Worm (Caenorhabditis elegans) whole organism, early embryonic: Measurements from ENCODE around the gene K12H6.12.

Experiments
- B0310.2 ChIP-seq: sonication (generic microtip); optimal IDR thresholded peaks from 2 replicates; lab custom pipeline; 2016; ENCODE audit warnings: mild to moderate bottlenecking, missing genetic modification characterization, missing compliant biosample characterization
- F13C5.2 ChIP-seq: sonication (generic microtip); optimal IDR thresholded peaks from 2 replicates; lab custom pipeline; 2017; ENCODE audit warnings: mild to moderate bottlenecking, missing genetic modification characterization, inconsistent platforms, missing compliant biosample characterization
- aly-1 ChIP-seq: sonication (generic microtip); optimal IDR thresholded peaks from 2 replicates; lab custom pipeline; 2016; ENCODE audit warnings: missing genetic modification characterization, missing compliant biosample characterization
- ama-1 ChIP-seq: fragments of 150-350 bp; optimal IDR thresholded peaks from 2 replicates; lab custom pipeline; 2014
- ceh-13 ChIP-seq: fragments of 200-800 bp; sonication (Bioruptor generic); optimal IDR thresholded peaks from 2 replicates; lab custom pipeline; 2018; ENCODE audit warnings: mild to moderate bottlenecking, missing genetic modification characterization, missing compliant biosample characterization
- ceh-36 ChIP-seq: sonication (generic microtip); optimal IDR thresholded peaks from 2 replicates; lab custom pipeline; 2016; ENCODE audit warnings: missing genetic modification characterization, inconsistent platforms, missing compliant biosample characterization
- ets-7 ChIP-seq: sonication (generic microtip); optimal IDR thresholded peaks from 2 replicates; lab custom pipeline; 2016; ENCODE audit warnings: missing genotype, missing genetic modification characterization, missing compliant biosample characterization
- flt-1 ChIP-seq: fragments of 200-800 bp; sonication (Bioruptor generic); IDR thresholded peaks from 2 replicates; pipeline ENCODE4 v1.3.6; 2022; ENCODE audit warnings: missing genetic modification characterization, missing compliant biosample characterization
- hmbx-1 ChIP-seq: sonication (generic microtip); optimal IDR thresholded peaks from 2 replicates; lab custom pipeline; 2016; ENCODE audit warnings: mild to moderate bottlenecking, missing genetic modification characterization, missing compliant biosample characterization
- hmg-4 ChIP-seq: fragments of 200-800 bp; sonication (Bioruptor generic); optimal IDR thresholded peaks from 2 replicates; lab custom pipeline; 2018; ENCODE audit warnings: mild to moderate bottlenecking, missing genetic modification characterization, missing compliant biosample characterization
- hnd-1 ChIP-seq: sonication (generic microtip); optimal IDR thresholded peaks from 2 replicates; lab custom pipeline; 2016; ENCODE audit warnings: missing genetic modification characterization, missing compliant biosample characterization
- pes-1 ChIP-seq: fragments of 200-800 bp; sonication (Bioruptor generic); IDR thresholded peaks from 2 replicates; pipeline ENCODE4 v1.3.6; 2022; ENCODE audit warnings: missing genetic modification reagents, missing genetic modification characterization, missing compliant biosample characterization
- scrt-1 ChIP-seq: fragments of 200-800 bp; sonication (Bioruptor generic); IDR thresholded peaks from 2 replicates; pipeline ENCODE4 v1.3.6; 2022; ENCODE audit warnings: missing genetic modification characterization, missing compliant biosample characterization
- sea-1 ChIP-seq: fragments of 200-800 bp; sonication (Bioruptor generic); conservative IDR thresholded peaks from 2 replicates; pipeline ENCODE4 v1.3.6; 2022; ENCODE audit warnings: missing genetic modification characterization, missing compliant biosample characterization
- tbx-11 ChIP-seq: fragments of 200-800 bp; sonication (Bioruptor generic); IDR thresholded peaks from 2 replicates; pipeline ENCODE4 v1.3.6; 2022; ENCODE audit warnings: missing genetic modification characterization, missing compliant biosample characterization
- tbx-37 ChIP-seq: fragments of 200-800 bp; sonication (Bioruptor generic); conservative IDR thresholded peaks from 2 replicates; pipeline ENCODE4 v1.3.6; 2022; ENCODE audit warnings: missing genetic modification reagents, missing genetic modification characterization, missing compliant biosample characterization
- tra-4 ChIP-seq: sonication (generic microtip); optimal IDR thresholded peaks from 2 replicates; lab custom pipeline; 2017; ENCODE audit warnings: missing genetic modification characterization, missing compliant biosample characterization

Gene K12H6.12

ce11 chrII:2781355-2781754, 26.6 kb upstream of the K12H6.12 start, which contains the start of gene F08D12.2:
F08D12.2 (plus strand) TSS chrII:2781655.
- TF ChIP-seq ama-1, result no peak
- TF ChIP-seq B0310.2 (tag; lab: Kevin White, UChicago), result no peak
- TF ChIP-seq ets-7 (tag; lab: Kevin White, UChicago), result no peak
- TF ChIP-seq tbx-11, result no peak
- no peak for TF ChIP-seq pes-1 (GFP tag; lab: Robert Waterston, UW)
- TF ChIP-seq hnd-1 (tag; lab: Kevin White, UChicago), result no peak
- no peak for TF ChIP-seq scrt-1 (GFP tag; lab: Robert Waterston, UW)
- TF ChIP-seq aly-1 (tag; lab: Kevin White, UChicago), result no peak
- no peak for TF ChIP-seq hmbx-1
- TF ChIP-seq hmg-4 (GFP tag; lab: Kevin White, UChicago), result no peak
- TF ChIP-seq flt-1, result no peak

DNA sequence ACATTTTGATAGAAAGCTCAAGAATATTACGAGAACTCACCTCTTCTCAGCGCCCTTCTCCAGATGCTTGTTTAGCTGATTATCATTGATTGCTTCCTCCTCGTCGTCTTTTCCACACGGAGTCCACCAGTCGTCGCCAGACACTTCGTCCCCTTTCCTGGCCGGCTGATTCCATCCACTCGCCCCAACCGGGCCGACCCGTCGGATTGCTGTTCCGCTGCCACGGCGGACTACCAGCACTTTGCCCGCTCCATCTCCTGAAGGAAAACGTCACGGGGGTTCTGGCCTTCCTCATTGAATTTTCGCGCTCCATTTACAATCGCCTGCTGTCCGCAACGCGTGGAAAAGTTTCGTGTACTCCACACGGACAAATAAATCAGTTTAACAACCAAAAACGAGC, 24.6 kb upstream of the K12H6.12 start:
- no peak for TF ChIP-seq sea-1 (GFP tag; lab: Robert Waterston, UW)
- TF ChIP-seq tra-4 (tag; lab: Kevin White, UChicago), result no peak
- TF ChIP-seq pes-1 (GFP tag; lab: Robert Waterston, UW), result no peak
- no peak for TF ChIP-seq B0310.2 (tag; lab: Kevin White, UChicago)
- TF ChIP-seq tbx-37 (GFP tag; lab: Robert Waterston, UW), result no peak
- TF ChIP-seq hnd-1 (tag; lab: Kevin White, UChicago), result no peak
- no peak for TF ChIP-seq ama-1
- TF ChIP-seq scrt-1 (GFP tag; lab: Robert Waterston, UW), result no peak
- TF ChIP-seq ceh-13 (GFP tag; lab: Kevin White, UChicago), result no peak
- TF ChIP-seq flt-1, result no peak
- no peak for TF ChIP-seq ceh-36 (tag; lab: Kevin White, UChicago)
- no peak for TF ChIP-seq tbx-11
- no peak for TF ChIP-seq hmbx-1
- TF ChIP-seq aly-1 (tag; lab: Kevin White, UChicago), result no peak
- TF ChIP-seq hmg-4 (GFP tag; lab: Kevin White, UChicago), result no peak
- no peak for TF ChIP-seq ets-7 (tag; lab: Kevin White, UChicago)
- no peak for TF ChIP-seq F13C5.2 (tag; lab: Kevin White, UChicago)

DNA sequence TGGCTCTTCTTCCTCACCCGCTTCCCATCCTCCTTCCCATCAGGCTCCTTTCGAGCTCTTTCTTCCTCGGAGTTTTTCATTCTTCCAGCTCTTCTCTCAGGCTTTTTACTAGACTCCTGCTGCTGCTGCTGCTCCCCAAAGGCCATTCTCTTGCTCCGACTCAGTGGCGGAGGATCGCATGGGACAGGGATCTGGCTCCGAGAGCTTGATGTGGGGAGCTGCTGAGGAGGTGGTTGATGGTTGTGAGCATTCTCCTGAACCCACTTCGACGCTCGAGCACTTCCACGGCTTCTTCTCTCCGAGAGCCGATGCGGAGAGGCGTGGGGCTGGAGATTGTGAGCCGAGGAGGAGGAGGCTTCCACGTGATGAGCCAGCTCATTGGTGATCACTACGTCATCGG, 22.2 kb upstream of the K12H6.12 start:
- no peak for TF ChIP-seq hnd-1 (tag; lab: Kevin White, UChicago)
- TF ChIP-seq B0310.2 (tag; lab: Kevin White, UChicago), result no peak
- TF ChIP-seq ceh-36 (tag; lab: Kevin White, UChicago), result no peak
- TF ChIP-seq ama-1, result no peak
- no peak for TF ChIP-seq pes-1 (GFP tag; lab: Robert Waterston, UW)

- TF ChIP-seq aly-1 (tag; lab: Kevin White, UChicago), result no peak
- TF ChIP-seq ceh-36 (tag; lab: Kevin White, UChicago), result no peak
- TF ChIP-seq F13C5.2 (tag; lab: Kevin White, UChicago), result peak; percentile 46
These were observed 20.9 kb upstream of the K12H6.12 start, which contains the start of the genes F08D12.12 and srpa-72 for ce11 chrII:2787031-2787512. F08D12.12 (minus strand) TSS chrII:2787081. srpa-72 (plus strand) TSS chrII:2787481.

DNA sequence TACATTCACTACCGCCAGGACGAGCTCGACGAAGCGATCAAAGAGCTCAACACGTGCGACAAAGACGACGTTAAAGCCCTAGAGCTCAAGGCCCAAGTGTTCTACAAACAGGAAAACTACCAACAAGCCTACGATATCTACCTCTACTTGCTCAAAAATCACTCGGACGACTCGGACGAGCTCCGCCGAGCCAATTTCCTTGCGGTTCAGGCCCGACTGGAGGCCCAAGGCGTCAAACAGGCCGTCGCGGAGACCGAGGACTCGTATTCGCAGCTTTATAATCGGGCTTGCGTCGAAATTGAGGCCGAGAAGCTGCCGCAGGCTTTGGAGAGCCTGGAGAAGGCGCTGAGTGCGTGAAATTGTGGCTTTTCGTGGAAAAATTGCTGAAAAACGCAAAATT, 20.1 kb upstream of the K12H6.12 start:
- TF ChIP-seq ets-7 (tag; lab: Kevin White, UChicago) (no peak), aly-1 (tag; lab: Kevin White, UChicago) (no peak), ceh-13 (GFP tag; lab: Kevin White, UChicago) (no peak), B0310.2 (tag; lab: Kevin White, UChicago) (no peak), pes-1 (GFP tag; lab: Robert Waterston, UW) (no peak), hmg-4 (GFP tag; lab: Kevin White, UChicago) (no peak), ceh-36 (tag; lab: Kevin White, UChicago) (no peak), tbx-11 (no peak), ama-1 (no peak), tra-4 (tag; lab: Kevin White, UChicago) (no peak), flt-1 (no peak)

ce11 chrII:2791693-2792092, 16.3 kb upstream of the K12H6.12 start:
- TF ChIP-seq hmbx-1 (no peak), tbx-11 (no peak), pes-1 (GFP tag; lab: Robert Waterston, UW) (no peak), tra-4 (tag; lab: Kevin White, UChicago) (no peak), F13C5.2 (tag; lab: Kevin White, UChicago) (no peak), sea-1 (GFP tag; lab: Robert Waterston, UW) (no peak), flt-1 (no peak), hmg-4 (GFP tag; lab: Kevin White, UChicago) (no peak), scrt-1 (GFP tag; lab: Robert Waterston, UW) (no peak), ceh-36 (tag; lab: Kevin White, UChicago) (no peak), tbx-37 (GFP tag; lab: Robert Waterston, UW) (no peak), ceh-13 (GFP tag; lab: Kevin White, UChicago) (no peak), ets-7 (tag; lab: Kevin White, UChicago) (no peak), hnd-1 (tag; lab: Kevin White, UChicago) (no peak), B0310.2 (tag; lab: Kevin White, UChicago) (no peak)

DNA sequence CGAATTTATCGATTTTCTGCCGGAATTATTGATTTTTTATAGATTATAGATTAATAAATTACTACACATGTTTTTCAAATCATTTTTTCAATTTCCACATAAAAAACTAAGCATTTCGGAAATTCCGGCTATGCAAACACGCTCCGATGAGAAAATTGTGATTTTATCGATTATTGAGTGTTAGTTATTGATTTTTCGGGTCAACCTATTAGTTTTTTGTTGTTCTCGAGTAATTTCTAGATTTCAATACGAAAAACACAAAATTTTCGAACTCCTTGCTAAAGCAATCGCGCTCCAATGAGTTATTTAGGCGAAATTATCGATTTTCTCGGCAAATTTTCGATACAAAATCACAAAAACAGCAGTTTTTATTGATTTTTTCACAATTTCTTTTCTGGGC, 12.5 kb upstream of the K12H6.12 start:
- TF ChIP-seq hmbx-1, result no peak
- no peak for TF ChIP-seq F13C5.2 (tag; lab: Kevin White, UChicago)
- no peak for TF ChIP-seq ama-1
- TF ChIP-seq sea-1 (GFP tag; lab: Robert Waterston, UW), result no peak
- TF ChIP-seq ceh-36 (tag; lab: Kevin White, UChicago), result no peak
- TF ChIP-seq hnd-1 (tag; lab: Kevin White, UChicago), result no peak
- no peak for TF ChIP-seq tbx-11
- TF ChIP-seq ceh-13 (GFP tag; lab: Kevin White, UChicago), result no peak
- no peak for TF ChIP-seq tbx-37 (GFP tag; lab: Robert Waterston, UW)
- TF ChIP-seq pes-1 (GFP tag; lab: Robert Waterston, UW), result no peak
- TF ChIP-seq tra-4 (tag; lab: Kevin White, UChicago), result no peak
- no peak for TF ChIP-seq flt-1
- TF ChIP-seq ets-7 (tag; lab: Kevin White, UChicago), result no peak
- no peak for TF ChIP-seq hmg-4 (GFP tag; lab: Kevin White, UChicago)
- no peak for TF ChIP-seq scrt-1 (GFP tag; lab: Robert Waterston, UW)
- no peak for TF ChIP-seq B0310.2 (tag; lab: Kevin White, UChicago)
- TF ChIP-seq aly-1 (tag; lab: Kevin White, UChicago), result no peak
